Worm (Caenorhabditis elegans): ENCODE results near the gene msp-63.
"Not testable (repeated sequence)": the region's sequence is repeated elsewhere in the genome, so short reads cannot be mapped to it uniquely, and the experiment has no call there.

The msp-63 gene

DNA sequence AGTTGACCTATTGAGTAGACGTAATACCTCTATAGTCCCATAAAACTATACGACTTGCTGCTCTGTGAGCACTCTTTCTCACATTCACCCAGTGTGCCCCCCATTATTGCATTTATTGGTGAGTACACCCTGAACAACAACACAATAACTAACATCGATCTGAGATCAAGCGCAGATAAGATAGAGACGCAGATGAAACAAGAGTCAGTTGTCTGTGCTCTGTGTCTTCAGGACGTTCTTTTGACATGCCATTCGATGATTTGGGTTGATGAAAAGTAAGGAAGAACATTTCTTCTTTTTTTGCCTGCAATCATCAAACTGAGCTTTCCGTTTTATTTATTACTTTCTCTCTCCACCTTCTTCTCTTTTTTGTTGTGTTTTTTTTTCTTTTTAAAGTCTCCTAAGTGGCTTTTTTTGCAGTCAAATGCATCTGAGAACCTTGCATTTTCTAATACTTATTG lies 6.9 kb downstream of the msp-63 start, which contains the start of gene lect-2:
Gene lect-2 (plus strand): TSS at position 411 of the 461 bp plus-strand sequence.
- TF ChIP-seq W03F9.2 (tag; optimal IDR thresholded peaks at IDR 0.05) (no peak), him-1 (tag; optimal IDR thresholded peaks at IDR 0.05) (no peak), dao-5 (tag; optimal IDR thresholded peaks at IDR 0.05) (no peak)

DNA sequence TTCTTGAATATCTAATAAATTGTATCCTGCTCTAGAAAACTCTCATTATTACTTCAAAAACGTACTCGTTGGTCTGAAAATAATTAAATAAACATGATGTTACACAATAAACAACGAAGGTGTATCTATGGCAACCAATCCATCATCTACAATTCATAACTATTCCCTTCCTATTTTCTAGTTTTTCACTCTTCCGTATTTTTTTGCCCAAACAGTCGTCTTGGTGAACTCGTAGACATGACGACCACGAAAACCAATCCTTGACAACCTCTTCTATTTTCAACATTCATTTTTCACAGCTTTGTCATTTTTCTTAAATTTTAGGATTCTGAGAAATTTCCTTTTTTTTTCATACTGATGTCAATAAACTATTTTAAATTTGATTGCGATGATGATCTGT lies 8.4 kb downstream of the msp-63 start, which contains the start of gene K05F1.13:
Gene K05F1.13 (plus strand): TSS at position 301 of the 400 bp plus-strand sequence.
- no peak for TF ChIP-seq W03F9.2 (tag; optimal IDR thresholded peaks at IDR 0.05)
- TF ChIP-seq him-1 (tag; optimal IDR thresholded peaks at IDR 0.05): no peak
- no peak for TF ChIP-seq dao-5 (tag; optimal IDR thresholded peaks at IDR 0.05)

DNA sequence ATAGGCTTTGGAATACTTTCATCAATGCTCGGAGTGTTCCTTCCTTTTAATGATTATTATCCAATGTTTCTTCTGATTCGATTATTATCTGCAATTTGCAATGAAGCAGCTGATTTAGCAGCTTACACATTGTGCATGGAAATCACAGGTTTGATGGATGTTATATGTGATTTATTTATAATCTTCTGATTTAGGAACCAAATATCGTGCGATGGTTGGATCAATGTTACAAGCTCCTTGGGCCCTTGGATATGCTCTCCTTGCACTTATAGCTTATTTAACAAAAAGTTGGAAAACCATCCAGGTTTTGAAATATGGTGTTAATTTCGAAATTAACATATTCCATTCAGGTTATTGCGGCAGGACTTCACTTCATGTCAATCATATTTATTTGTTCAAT lies 11.7 kb downstream of the msp-63 start:
- no peak for TF ChIP-seq W03F9.2 (tag; optimal IDR thresholded peaks at IDR 0.05)
- no peak for TF ChIP-seq him-1 (tag; optimal IDR thresholded peaks at IDR 0.05)
- TF ChIP-seq dao-5 (tag; optimal IDR thresholded peaks at IDR 0.05): no peak

DNA sequence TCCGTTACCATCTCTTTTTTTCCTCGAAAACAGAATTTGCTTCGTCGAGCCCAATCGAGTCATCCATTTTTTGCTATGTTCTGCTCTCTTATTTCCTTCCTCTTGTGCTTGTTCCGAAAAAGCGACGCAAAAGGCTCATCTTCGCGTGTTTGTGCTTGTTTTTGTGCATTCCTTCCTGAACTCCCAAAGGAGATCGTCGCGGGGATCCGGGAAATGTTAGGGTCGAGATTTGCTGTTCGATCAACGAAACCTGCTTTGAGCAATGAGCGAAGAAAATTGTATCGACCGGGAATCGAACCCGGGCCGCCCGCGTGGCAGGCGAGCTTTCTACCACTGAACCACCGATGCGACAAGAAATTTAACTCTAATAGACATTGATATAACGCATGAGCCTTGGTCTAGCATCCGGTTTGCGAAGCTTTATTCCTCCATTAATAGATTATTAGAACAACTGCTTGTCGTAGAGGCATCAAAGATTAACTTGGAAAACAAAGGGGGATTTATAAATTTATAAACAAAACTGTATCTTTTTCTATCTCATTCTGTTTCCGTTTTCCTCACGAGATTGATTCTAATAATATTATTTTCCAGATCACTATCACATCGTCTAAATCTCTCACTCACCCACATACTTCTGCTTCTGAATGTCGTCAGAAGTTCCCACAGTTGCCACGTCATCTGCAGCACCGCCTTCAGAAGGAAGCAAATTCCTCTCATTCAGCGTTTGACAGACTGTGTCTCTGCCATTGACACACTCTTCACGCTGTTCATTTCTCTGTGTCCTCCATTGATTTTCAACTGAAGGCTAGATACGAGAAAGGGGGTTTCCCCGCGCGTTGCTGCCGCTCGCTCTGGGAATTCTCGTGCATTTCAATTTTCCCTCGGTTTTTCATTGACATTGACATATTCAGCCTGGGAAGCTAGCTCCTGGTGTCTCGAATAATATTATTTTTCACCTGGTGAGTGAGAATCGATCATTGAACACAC lies 15.0 kb downstream of the msp-63 start, which contains the start of gene K05F1.6:
Gene K05F1.6 (plus strand): TSS at position 586 of the 987 bp plus-strand sequence.
- TF ChIP-seq dao-5 (tag; optimal IDR thresholded peaks at IDR 0.05) (peak; percentile 47), W03F9.2 (tag; optimal IDR thresholded peaks at IDR 0.05) (peak; percentile 67), him-1 (tag; optimal IDR thresholded peaks at IDR 0.05) (peak; percentile 34)

DNA sequence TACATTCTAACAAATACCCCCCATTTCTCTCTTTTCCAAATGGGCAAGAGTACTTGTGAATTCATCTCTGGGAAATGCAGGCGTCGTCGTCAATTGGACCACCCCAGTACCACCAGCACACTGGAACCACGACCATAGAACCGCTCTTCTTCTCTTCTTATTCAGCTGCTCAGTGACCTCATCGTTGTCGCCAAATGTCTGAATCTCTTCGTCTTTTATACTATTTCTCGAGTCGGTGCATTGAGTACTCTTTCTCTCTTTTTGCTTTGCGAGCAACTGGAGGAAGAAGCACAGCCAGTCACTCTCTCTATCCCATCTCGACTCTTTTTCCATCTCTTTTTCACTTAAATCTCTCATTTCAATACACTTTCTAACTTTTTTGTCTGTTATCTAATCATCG lies 17.4 kb downstream of the msp-63 start:
- TF ChIP-seq W03F9.2 (tag; optimal IDR thresholded peaks at IDR 0.05) (no peak), him-1 (tag; optimal IDR thresholded peaks at IDR 0.05) (peak; percentile 75)

DNA sequence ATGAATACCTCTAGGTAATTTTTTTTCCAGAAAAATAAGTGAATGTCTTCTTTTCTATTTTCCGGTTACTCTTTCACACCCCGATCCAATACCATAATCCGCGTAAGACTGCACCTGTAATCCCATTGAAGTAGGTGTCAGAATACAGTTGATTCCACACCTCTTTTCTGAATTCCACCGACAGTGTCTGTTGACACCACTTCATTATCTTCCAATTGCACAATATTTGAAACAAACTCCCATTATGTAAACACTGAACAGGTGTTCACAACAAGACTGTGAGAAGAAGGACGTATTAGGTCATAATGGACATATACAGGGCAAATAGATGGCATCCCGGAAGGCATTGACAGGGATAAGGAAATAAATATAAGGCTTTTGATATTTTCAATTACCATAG lies 19.9 kb downstream of the msp-63 start:
- TF ChIP-seq W03F9.2 (tag; optimal IDR thresholded peaks at IDR 0.05) (no peak), him-1 (tag; optimal IDR thresholded peaks at IDR 0.05) (no peak), dao-5 (tag; optimal IDR thresholded peaks at IDR 0.05) (no peak)

DNA sequence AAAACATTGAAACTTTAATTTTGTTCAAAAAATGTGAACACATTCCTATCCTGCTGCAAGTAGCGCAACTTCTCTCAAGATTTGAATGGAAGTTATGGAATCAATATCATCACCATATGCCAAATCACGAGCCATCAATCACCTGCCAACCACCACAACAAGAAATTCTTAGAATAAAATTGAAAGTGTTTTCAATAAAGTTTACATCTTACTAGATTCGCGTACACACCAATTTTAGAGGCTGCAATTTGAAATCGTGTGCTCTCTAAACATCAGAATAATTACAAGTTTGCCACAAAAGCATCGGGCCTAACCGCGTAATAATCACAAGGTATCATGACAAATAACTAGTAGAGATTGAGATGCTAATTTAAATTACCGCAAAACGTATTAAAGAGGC lies 22.4 kb downstream of the msp-63 start:
- no peak for TF ChIP-seq W03F9.2 (tag; optimal IDR thresholded peaks at IDR 0.05)
- TF ChIP-seq him-1 (tag; optimal IDR thresholded peaks at IDR 0.05): no peak
- no peak for TF ChIP-seq dao-5 (tag; optimal IDR thresholded peaks at IDR 0.05)

DNA sequence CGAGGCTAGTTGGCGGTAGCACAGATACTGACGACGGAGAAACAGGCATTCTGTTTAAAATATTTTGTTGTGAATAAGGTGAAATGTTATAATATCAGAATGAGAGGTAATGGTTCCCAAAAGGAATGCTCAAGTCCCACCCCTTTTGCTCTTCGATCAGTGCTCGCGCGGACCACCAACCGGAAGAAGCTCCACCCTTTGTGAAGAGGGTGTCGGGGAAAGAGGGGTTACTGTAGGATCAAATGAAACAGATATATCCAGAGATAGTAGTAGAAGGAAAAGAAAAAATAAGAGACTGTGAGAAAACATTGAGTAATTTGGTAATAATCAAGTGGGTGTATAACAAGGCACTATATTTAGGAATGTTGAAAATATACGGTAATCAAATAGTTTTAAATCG lies 23.1 kb downstream of the msp-63 start, which contains the start of the genes dmd-5 and F10C1.1:
Gene dmd-5 (minus strand): TSS at position 101 of the 400 bp plus-strand sequence.
Gene F10C1.1 (plus strand): TSS at position 110 of the 400 bp plus-strand sequence.
- TF ChIP-seq him-1 (tag; optimal IDR thresholded peaks at IDR 0.05): no peak
- TF ChIP-seq W03F9.2 (tag; optimal IDR thresholded peaks at IDR 0.05): no peak
- no peak for TF ChIP-seq dao-5 (tag; optimal IDR thresholded peaks at IDR 0.05)

DNA sequence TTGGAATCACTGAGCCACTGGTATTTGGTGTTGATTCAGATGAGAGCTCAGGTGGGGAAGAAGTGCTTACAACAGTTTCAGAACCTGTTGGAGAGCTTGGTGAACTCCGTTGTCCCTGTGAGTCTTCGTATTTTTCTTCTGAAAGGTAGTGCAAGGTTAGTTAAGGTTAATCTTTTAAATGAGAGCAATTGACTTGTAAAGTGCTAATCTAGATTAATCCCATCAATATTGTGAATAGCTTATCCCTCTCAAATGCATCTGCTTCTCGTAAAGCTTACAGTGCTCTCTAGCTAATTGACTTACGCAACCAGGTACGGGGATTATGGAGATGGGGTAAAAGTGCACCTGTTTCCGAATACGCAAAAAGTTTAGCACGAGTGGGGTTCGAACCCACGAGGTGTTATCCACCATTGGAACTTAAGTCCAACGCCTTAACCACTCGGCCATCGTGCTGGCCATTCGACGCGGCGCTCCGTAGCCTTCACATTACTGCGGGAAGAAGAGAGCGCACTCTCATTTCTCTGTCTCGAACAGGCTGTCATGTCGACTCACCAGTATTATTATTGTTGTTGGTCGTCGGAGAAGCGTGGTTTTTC lies 24.6 kb downstream of the msp-63 start:
- TF ChIP-seq dao-5 (tag; optimal IDR thresholded peaks at IDR 0.05) (no peak), him-1 (tag; optimal IDR thresholded peaks at IDR 0.05) (peak; percentile 28)

DNA sequence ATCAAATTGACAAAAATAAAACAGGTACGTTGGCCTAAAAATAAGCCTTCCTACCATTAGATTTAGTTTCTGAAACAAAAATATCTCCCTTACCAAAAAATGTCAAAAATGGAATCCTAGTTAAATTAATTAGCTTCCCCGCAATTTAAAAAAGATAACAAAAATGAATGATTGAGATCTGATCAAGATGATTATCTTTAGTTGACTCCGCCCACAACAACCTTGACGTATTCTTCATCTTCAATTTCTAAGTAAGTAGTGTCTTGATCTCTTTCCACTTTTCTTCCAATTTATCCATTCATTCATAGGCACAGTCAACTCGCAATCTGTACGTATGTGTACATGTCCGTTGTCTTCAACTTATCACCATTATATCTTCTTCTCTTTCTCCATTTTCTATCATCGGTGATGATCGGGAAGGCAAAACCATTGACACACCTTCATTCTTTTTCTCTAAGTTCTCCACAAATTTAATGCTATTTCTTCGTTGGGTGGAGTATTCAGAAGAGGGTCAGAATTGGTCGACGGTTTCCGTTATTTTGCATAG lies 28.9 kb downstream of the msp-63 start:
- TF ChIP-seq dao-5 (tag; optimal IDR thresholded peaks at IDR 0.05) (no peak), him-1 (tag; optimal IDR thresholded peaks at IDR 0.05) (no peak), W03F9.2 (tag; optimal IDR thresholded peaks at IDR 0.05) (no peak)

DNA sequence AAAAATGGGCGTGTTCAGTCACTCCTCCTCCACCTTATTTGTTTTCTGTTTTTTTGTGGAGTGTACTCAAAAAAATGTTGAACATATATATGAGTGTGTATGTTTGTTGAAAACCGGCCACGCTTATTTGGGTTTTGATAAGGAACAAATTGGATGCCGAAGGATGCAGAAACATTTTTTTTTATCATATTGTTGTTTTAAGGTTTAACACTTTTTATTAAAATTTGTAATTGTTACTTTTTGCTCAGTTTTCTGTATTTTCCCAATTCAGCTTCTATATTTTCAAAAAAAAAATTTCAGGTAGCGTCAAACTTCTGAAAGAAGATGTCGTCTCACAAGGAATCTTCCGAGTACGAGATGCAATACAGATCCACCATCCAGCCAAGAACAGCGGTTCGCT lies 31.9 kb downstream of the msp-63 start, which contains the start of gene ifb-1:
Gene ifb-1 (plus strand): TSS at position 301 of the 400 bp plus-strand sequence.
- TF ChIP-seq him-1 (tag; optimal IDR thresholded peaks at IDR 0.05) (no peak), dao-5 (tag; optimal IDR thresholded peaks at IDR 0.05) (no peak), W03F9.2 (tag; optimal IDR thresholded peaks at IDR 0.05) (no peak)

DNA sequence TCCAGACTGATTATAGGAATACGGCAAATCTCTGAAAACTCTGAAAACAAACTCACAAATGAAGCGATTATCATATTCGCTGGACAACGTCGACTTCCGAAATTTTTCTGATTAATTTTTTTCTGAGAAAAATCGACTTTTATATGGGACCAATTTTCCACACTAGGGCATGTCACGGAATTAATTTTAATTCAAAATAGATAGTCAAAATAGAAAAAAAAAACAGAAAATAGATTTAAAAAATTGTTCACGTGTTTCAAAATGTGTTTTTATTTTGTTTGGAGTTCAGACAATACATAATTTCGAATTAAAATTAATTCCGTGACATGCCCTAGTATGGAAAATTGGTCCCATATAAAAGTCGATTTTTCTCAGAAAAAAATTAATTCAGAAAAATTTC lies 39.6 kb downstream of the msp-63 start, which contains the start of the genes F10C1.3 and F10C1.23:
Gene F10C1.3 (minus strand): TSS at position 101 of the 400 bp plus-strand sequence.
Gene F10C1.23 (plus strand): TSS at position 385 of the 400 bp plus-strand sequence.
- not testable (repeated sequence) for TF ChIP-seq him-1, W03F9.2, dao-5 (tag; optimal IDR thresholded peaks at IDR 0.05)

DNA sequence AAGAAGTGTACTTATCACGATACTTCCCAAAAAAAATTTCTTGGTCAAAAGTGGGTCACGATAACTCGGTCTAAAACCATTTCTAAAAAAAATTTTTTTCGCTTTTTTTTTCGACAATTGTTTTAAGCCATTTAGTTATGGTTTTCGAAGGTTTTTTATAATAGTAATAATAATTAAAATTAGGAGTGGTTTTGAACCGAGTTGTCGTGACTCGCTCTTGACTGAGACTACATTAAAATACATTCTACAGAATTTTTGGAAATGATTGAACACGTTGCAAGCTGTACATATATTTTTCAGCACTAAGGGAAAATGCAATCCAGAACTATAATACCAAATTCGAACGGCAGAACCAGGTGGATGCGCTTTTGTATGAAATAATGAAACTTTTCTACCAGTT lies 43.1 kb downstream of the msp-63 start, which contains the start of gene F10C1.8:
Gene F10C1.8 (plus strand): TSS at position 301 of the 400 bp plus-strand sequence.
- TF ChIP-seq dao-5 (tag; optimal IDR thresholded peaks at IDR 0.05): no peak
- no peak for TF ChIP-seq W03F9.2 (tag; optimal IDR thresholded peaks at IDR 0.05)
- TF ChIP-seq him-1 (tag; optimal IDR thresholded peaks at IDR 0.05): no peak
